Worm (Caenorhabditis elegans): ENCODE measurements around the gene srz-11.

ce11 chrV:15133812-15134211, 29.1 kb upstream of the srz-11 start:
- no peak for TF ChIP-seq ama-1 (optimal IDR thresholded peaks at IDR 0.05)
- no peak for TF ChIP-seq aly-1 (tag; optimal IDR thresholded peaks at IDR 0.05)
- no peak for TF ChIP-seq sea-1 (GFP tag; conservative IDR thresholded peaks at IDR 0.05)
- TF ChIP-seq tra-4 (tag; optimal IDR thresholded peaks at IDR 0.05): no peak
- TF ChIP-seq scrt-1 (GFP tag; IDR thresholded peaks at IDR 0.05): no peak
- no peak for TF ChIP-seq F13C5.2 (tag; optimal IDR thresholded peaks at IDR 0.05)
- no peak for TF ChIP-seq B0310.2 (tag; optimal IDR thresholded peaks at IDR 0.05)
- TF ChIP-seq tbx-37 (GFP tag; conservative IDR thresholded peaks at IDR 0.05): no peak
- no peak for TF ChIP-seq ets-7 (tag; optimal IDR thresholded peaks at IDR 0.05)
- TF ChIP-seq tbx-11 (GFP tag; IDR thresholded peaks at IDR 0.05): no peak
- TF ChIP-seq ceh-13 (GFP tag; optimal IDR thresholded peaks at IDR 0.05): no peak
- TF ChIP-seq hnd-1 (tag; optimal IDR thresholded peaks at IDR 0.05): no peak
- no peak for TF ChIP-seq flt-1 (GFP tag; IDR thresholded peaks at IDR 0.05)

All from whole organism, early embryonic.